Fruit fly (Drosophila melanogaster) whole organism, pupa: Measurements from ENCODE around the gene CG33689.

Experiments used
- CG34367 ChIP-seq: fragments of 200-800 bp; sonication (Bioruptor generic); optimal IDR thresholded peaks from 2 replicates; lab custom pipeline; 2018; ENCODE audit warnings: missing biosample characterization, mild to moderate bottlenecking, missing genetic modification characterization
- gl ChIP-seq: fragments of 200-800 bp; sonication (Bioruptor generic); optimal IDR thresholded peaks from 2 replicates; lab custom pipeline; 2018; ENCODE audit warnings: missing biosample characterization, mild to moderate bottlenecking, missing genetic modification characterization

dm6 chr3L:16174778-16175177, 25.3 kb upstream of the CG33689 start:
- TF ChIP-seq CG34367 (tag; lab: Kevin White, UChicago) (peak; percentile 76), gl (tag; lab: Kevin White, UChicago) (no peak)
